Worm (Caenorhabditis elegans) whole organism, young adult: ENCODE data around the gene nhr-203.

ENCODE experiments used
- B0019.2 ChIP-seq: fragments of 200-800 bp; sonication (Bioruptor generic); conservative IDR thresholded peaks from 2 replicates; pipeline ENCODE4 v1.3.6; 2022; ENCODE audit warnings: missing genetic modification reagents, missing genetic modification characterization, missing compliant biosample characterization
- B0035.1 ChIP-seq: sonication (generic microtip); optimal IDR thresholded peaks from 2 replicates; lab custom pipeline; 2016; ENCODE audit warnings: missing genetic modification characterization, mild to moderate bottlenecking, missing compliant biosample characterization, missing genotype, missing genetic modification reagents
- B0261.1 ChIP-seq: sonication (generic microtip); optimal IDR thresholded peaks from 2 replicates; lab custom pipeline; 2016; ENCODE audit warnings: mild to moderate bottlenecking, missing genetic modification characterization, moderate library complexity, missing compliant biosample characterization
- F22D6.2 ChIP-seq: sonication (generic microtip); optimal IDR thresholded peaks from 2 replicates; lab custom pipeline; 2016; ENCODE audit warnings: mild to moderate bottlenecking, missing genetic modification characterization, missing compliant biosample characterization
- Y56A3A.18 ChIP-seq: fragments of 200-800 bp; sonication (Bioruptor generic); IDR thresholded peaks from 2 replicates; pipeline ENCODE4 v1.3.6; 2022; ENCODE audit warnings: missing genetic modification reagents, missing genetic modification characterization, missing compliant biosample characterization
- akir-1 ChIP-seq: fragments of 200-800 bp; sonication (Bioruptor generic); optimal IDR thresholded peaks from 2 replicates; lab custom pipeline; 2018; ENCODE audit warnings: mild to moderate bottlenecking, missing genetic modification characterization, moderate library complexity, missing compliant biosample characterization
- ama-1 ChIP-seq, 3 experiments: fragments of 150-350 bp in 1 of 3; sonication (generic microtip) in 2 of 3; optimal IDR thresholded peaks; 2 replicates each; lab custom pipeline; 2014 to 2018; ENCODE audit warnings: missing biosample characterization in 2 of 3, missing genetic modification characterization in 2 of 3, missing genetic modification reagents in 2 of 3
- aptf-2 ChIP-seq: fragments of 200-800 bp; sonication (Bioruptor generic); conservative IDR thresholded peaks from 2 replicates; pipeline ENCODE4 v1.3.6; 2022; ENCODE audit warnings: missing genetic modification reagents, missing genetic modification characterization, missing compliant biosample characterization
- atf-7 ChIP-seq: sonication (generic microtip); optimal IDR thresholded peaks from 2 replicates; lab custom pipeline; 2017; ENCODE audit warnings: mild to moderate bottlenecking, missing genetic modification characterization, missing compliant biosample characterization
- athp-1 ChIP-seq: sonication (generic microtip); optimal IDR thresholded peaks from 2 replicates; lab custom pipeline; 2017; ENCODE audit warnings: mild to moderate bottlenecking, missing genetic modification characterization, missing compliant biosample characterization
- attf-3 ChIP-seq: fragments of 200-800 bp; sonication (Bioruptor generic); conservative IDR thresholded peaks from 2 replicates; pipeline ENCODE4 v1.3.6; 2022; ENCODE audit warnings: missing genetic modification reagents, missing genetic modification characterization, missing compliant biosample characterization
- bed-1 ChIP-seq: fragments of 200-800 bp; sonication (Bioruptor generic); IDR thresholded peaks from 2 replicates; pipeline ENCODE4 v1.3.6; 2022; ENCODE audit warnings: missing genetic modification reagents, missing genetic modification characterization, missing compliant biosample characterization
- bed-2 ChIP-seq: fragments of 200-800 bp; sonication (Bioruptor generic); IDR thresholded peaks from 2 replicates; pipeline ENCODE4 v1.3.6; 2022; ENCODE audit warnings: missing genetic modification reagents, missing genetic modification characterization, missing compliant biosample characterization
- ceh-27 ChIP-seq: fragments of 200-800 bp; sonication (Bioruptor generic); optimal IDR thresholded peaks from 2 replicates; lab custom pipeline; 2018; ENCODE audit warnings: mild to moderate bottlenecking, missing genetic modification characterization, moderate library complexity, missing compliant biosample characterization
- ceh-79 ChIP-seq: sonication (generic microtip); optimal IDR thresholded peaks from 2 replicates; lab custom pipeline; 2017; ENCODE audit warnings: mild to moderate bottlenecking, missing genetic modification characterization, missing compliant biosample characterization
- ceh-91 ChIP-seq: fragments of 200-800 bp; sonication (Bioruptor generic); IDR thresholded peaks from 2 replicates; pipeline ENCODE4 v1.3.6; 2022; ENCODE audit warnings: missing genetic modification reagents, missing genetic modification characterization, missing compliant biosample characterization
- egrh-3 ChIP-seq: fragments of 200-800 bp; sonication (Bioruptor generic); IDR thresholded peaks from 2 replicates; pipeline ENCODE4 v1.3.6; 2022; ENCODE audit warnings: missing genetic modification reagents, missing genetic modification characterization, missing compliant biosample characterization
- hmg-1.2 ChIP-seq: fragments of 200-800 bp; sonication (Bioruptor generic); IDR thresholded peaks from 2 replicates; pipeline ENCODE4 v1.3.6; 2022; ENCODE audit warnings: missing genetic modification reagents, missing genetic modification characterization, missing compliant biosample characterization
- let-607 ChIP-seq, 2 experiments: fragments of 200-800 bp in 1 of 2; sonication (Bioruptor generic) in 1 of 2; sonication (generic microtip) in 1 of 2; optimal IDR thresholded peaks; 2 replicates each; lab custom pipeline; 2016 to 2018; ENCODE audit warnings: mild to moderate bottlenecking in 2 of 2, missing compliant biosample characterization in 2 of 2, missing genetic modification characterization in 2 of 2, moderate library complexity in 2 of 2, missing genotype in 1 of 2
- lin-26 ChIP-seq: fragments of 200-800 bp; sonication (Bioruptor generic); IDR thresholded peaks from 2 replicates; pipeline ENCODE4 v1.3.6; 2022; ENCODE audit warnings: missing genetic modification reagents, missing genetic modification characterization, missing compliant biosample characterization
- lin-54 ChIP-seq: fragments of 200-800 bp; sonication (Bioruptor generic); optimal IDR thresholded peaks from 2 replicates; lab custom pipeline; 2018; ENCODE audit warnings: mild to moderate bottlenecking, missing genetic modification characterization, missing compliant biosample characterization
- lsy-27 ChIP-seq: sonication (generic microtip); optimal IDR thresholded peaks from 2 replicates; lab custom pipeline; 2017; ENCODE audit warnings: missing genetic modification characterization, mild to moderate bottlenecking, missing compliant biosample characterization, antibody characterized with exemption, missing genotype, borderline replicate concordance; ENCODE audit not compliant: insufficient read depth
- madf-6 ChIP-seq: fragments of 200-800 bp; sonication (Bioruptor generic); IDR thresholded peaks from 2 replicates; pipeline ENCODE4 v1.3.6; 2022; ENCODE audit warnings: missing genetic modification reagents, missing genetic modification characterization, missing compliant biosample characterization
- nfya-1 ChIP-seq: sonication (generic microtip); optimal IDR thresholded peaks from 2 replicates; lab custom pipeline; 2017; ENCODE audit warnings: antibody characterized with exemption, missing compliant biosample characterization, missing genetic modification characterization, borderline replicate concordance; ENCODE audit not compliant: insufficient read depth
- nhr-179 ChIP-seq: sonication (generic microtip); optimal IDR thresholded peaks from 2 replicates; lab custom pipeline; 2016; ENCODE audit warnings: mild to moderate bottlenecking, missing genetic modification characterization, missing compliant biosample characterization
- nhr-80 ChIP-seq: sonication (generic microtip); optimal IDR thresholded peaks from 2 replicates; lab custom pipeline; 2016; ENCODE audit warnings: missing genetic modification characterization, missing compliant biosample characterization
- nhr-90 ChIP-seq: sonication (generic microtip); optimal IDR thresholded peaks from 2 replicates; lab custom pipeline; 2016; ENCODE audit warnings: missing genotype, mild to moderate bottlenecking, missing genetic modification characterization, missing compliant biosample characterization
- pbrm-1 ChIP-seq: fragments of 200-800 bp; sonication (Bioruptor generic); IDR thresholded peaks from 2 replicates; pipeline ENCODE4 v1.3.6; 2022; ENCODE audit warnings: missing genetic modification reagents, missing genetic modification characterization, missing compliant biosample characterization
- rcor-1 ChIP-seq: fragments of 200-800 bp; sonication (Bioruptor generic); IDR thresholded peaks from 2 replicates; pipeline ENCODE4 v1.3.6; 2022; ENCODE audit warnings: missing genetic modification reagents, missing genetic modification characterization, missing compliant biosample characterization
- rpc-1 ChIP-seq, 2 experiments: fragments of 150-350 bp in 1 of 2; sonication (generic microtip) in 1 of 2; optimal IDR thresholded peaks; 2 replicates each; lab custom pipeline; 2014 to 2018; ENCODE audit warnings: missing biosample characterization in 1 of 2, missing genetic modification characterization in 1 of 2, missing genetic modification reagents in 1 of 2, missing genotype in 1 of 2
- sdz-38 ChIP-seq: sonication (generic microtip); optimal IDR thresholded peaks from 2 replicates; lab custom pipeline; 2016; ENCODE audit warnings: missing genotype, missing genetic modification characterization, missing compliant biosample characterization
- snpc-4 ChIP-seq, 5 experiments: fragments of 150-350 bp in 1 of 5; sonication (generic microtip) in 4 of 5; optimal IDR thresholded peaks; 2 replicates each; lab custom pipeline; 2014 to 2018; ENCODE audit warnings: missing genetic modification characterization in 5 of 5, missing biosample characterization in 3 of 5, antibody characterized with exemption in 2 of 5, mild to moderate bottlenecking in 2 of 5, missing compliant biosample characterization in 2 of 5, missing genotype in 2 of 5, moderate library complexity in 2 of 5, missing genetic modification reagents in 1 of 5
- somi-1 ChIP-seq: fragments of 200-800 bp; sonication (Bioruptor generic); optimal IDR thresholded peaks from 2 replicates; lab custom pipeline; 2018; ENCODE audit warnings: mild to moderate bottlenecking, missing genetic modification characterization, missing compliant biosample characterization
- tlf-1 ChIP-seq: fragments of 200-800 bp; sonication (Bioruptor generic); optimal IDR thresholded peaks from 2 replicates; lab custom pipeline; 2018; ENCODE audit warnings: mild to moderate bottlenecking, missing genetic modification characterization, missing compliant biosample characterization
- unc-130 ChIP-seq: sonication (generic microtip); optimal IDR thresholded peaks from 2 replicates; lab custom pipeline; 2016; ENCODE audit warnings: missing genetic modification reagents, missing genetic modification characterization, missing compliant biosample characterization
- zfh-2 ChIP-seq: fragments of 200-800 bp; sonication (Bioruptor generic); conservative IDR thresholded peaks from 2 replicates; pipeline ENCODE4 v1.3.6; 2022; ENCODE audit warnings: missing genetic modification reagents, missing genetic modification characterization, missing compliant biosample characterization
- ztf-6 ChIP-seq: fragments of 200-800 bp; sonication (Bioruptor generic); IDR thresholded peaks from 2 replicates; pipeline ENCODE4 v1.3.6; 2022; ENCODE audit warnings: missing genetic modification reagents, missing genetic modification characterization, missing compliant biosample characterization

The nhr-203 gene

DNA sequence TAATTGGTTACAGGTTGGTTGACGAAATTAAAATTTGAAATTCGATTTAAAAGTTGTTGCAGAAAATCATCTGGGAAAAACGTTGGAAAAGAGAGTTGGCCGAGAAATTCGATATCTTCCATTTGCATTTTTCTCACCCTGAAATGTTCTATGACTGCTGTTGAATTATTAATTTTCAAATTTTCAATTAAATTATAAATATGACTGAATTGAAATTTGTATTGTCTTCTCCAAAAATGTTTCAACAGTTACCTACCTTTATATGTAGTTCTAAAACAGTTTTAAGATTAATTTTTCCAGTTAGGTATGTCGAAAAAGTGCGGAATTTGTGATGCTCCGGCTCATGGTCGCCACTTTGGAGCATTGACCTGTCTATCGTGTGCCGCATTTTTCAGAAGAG lies 27.1 kb downstream of the nhr-203 start, which contains the start of gene nhr-211:
Gene nhr-211, plus strand, starts transcription at position 301 of the 400 bp plus-strand sequence.
- TF ChIP-seq rcor-1 (GFP tag; lab: Robert Waterston, UW) (no peak), nhr-179 (tag; lab: Kevin White, UChicago) (no peak), nfya-1 (tag; lab: Kevin White, UChicago) (no peak), nhr-90 (tag; lab: Kevin White, UChicago) (no peak), aptf-2 (GFP tag; lab: Robert Waterston, UW) (no peak), ama-1 (optimal IDR thresholded peaks at IDR 0.05; lab: Kevin White, UChicago) (no peak), ama-1 (GFP tag; optimal IDR thresholded peaks at IDR 0.05; lab: Kevin White, UChicago) (no peak), lsy-27 (tag; lab: Kevin White, UChicago) (no peak), B0019.2 (GFP tag; lab: Robert Waterston, UW) (no peak), let-607 (tag; optimal IDR thresholded peaks at IDR 0.05; lab: Kevin White, UChicago) (no peak), ceh-79 (tag; lab: Kevin White, UChicago) (no peak), attf-3 (no peak), somi-1 (no peak), B0261.1 (no peak)

DNA sequence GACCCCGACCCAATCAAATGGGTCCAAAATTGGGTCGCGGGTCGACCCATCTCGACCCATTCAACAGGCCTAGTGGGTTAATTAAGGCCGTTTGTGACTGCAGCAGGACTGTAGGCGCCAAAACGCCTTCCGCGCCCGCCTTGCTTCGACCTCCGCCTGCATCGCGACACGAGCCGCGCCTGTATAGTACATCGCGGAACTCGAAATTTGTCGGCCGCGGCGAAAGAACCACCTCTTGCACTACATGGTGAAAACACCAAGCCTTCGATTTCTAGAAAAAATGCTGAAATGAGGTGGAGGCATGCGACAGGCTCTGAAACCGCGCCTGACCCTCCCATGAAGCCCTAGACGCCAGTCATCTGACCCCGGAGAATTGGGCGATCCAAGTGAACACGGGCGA lies 28.4 kb downstream of the nhr-203 start:
- TF ChIP-seq snpc-4 (GFP tag; optimal IDR thresholded peaks at IDR 0.05; lab: Kevin White, UChicago), result no peak
- peak in 2 of 4 experiments; percentile 57 to 72 for TF ChIP-seq snpc-4 (tag; optimal IDR thresholded peaks at IDR 0.05; lab: Kevin White, UChicago)
- no peak for TF ChIP-seq ceh-79 (tag; lab: Kevin White, UChicago)
- no peak for TF ChIP-seq ztf-6 (GFP tag; lab: Robert Waterston, UW)
- no peak for TF ChIP-seq lin-26
- TF ChIP-seq tlf-1 (GFP tag; lab: Kevin White, UChicago), result no peak
- no peak for TF ChIP-seq madf-6
- no peak for TF ChIP-seq ceh-91 (GFP tag; lab: Robert Waterston, UW)
- no peak for TF ChIP-seq F22D6.2 (tag; lab: Kevin White, UChicago)
- no peak for TF ChIP-seq athp-1 (tag; lab: Kevin White, UChicago)
- TF ChIP-seq B0261.1, result no peak
- no peak for TF ChIP-seq bed-2
- no peak for TF ChIP-seq egrh-3
- no peak for TF ChIP-seq atf-7
- TF ChIP-seq rpc-1 (optimal IDR thresholded peaks at IDR 0.05; lab: Kevin White, UChicago), result no peak
- no peak for TF ChIP-seq rpc-1 (tag; optimal IDR thresholded peaks at IDR 0.05; lab: Kevin White, UChicago)
- TF ChIP-seq pbrm-1, result no peak
- no peak for TF ChIP-seq Y56A3A.18 (GFP tag; lab: Robert Waterston, UW)
- TF ChIP-seq hmg-1.2 (GFP tag; lab: Robert Waterston, UW), result peak; percentile 13; the same call in 1 of the 2 replicates
- no peak for TF ChIP-seq B0035.1 (tag; lab: Kevin White, UChicago)
- TF ChIP-seq lin-54 (GFP tag; lab: Kevin White, UChicago), result no peak
- peak; percentile 58 for TF ChIP-seq zfh-2 (GFP tag; lab: Robert Waterston, UW)
- no peak for TF ChIP-seq ceh-27
- no peak for TF ChIP-seq bed-1 (GFP tag; lab: Robert Waterston, UW)
- no peak for TF ChIP-seq nhr-80 (tag; lab: Kevin White, UChicago)

ce11 chrV:489320-489719 lies 29.7 kb downstream of the nhr-203 start, which contains the start of gene nhr-106:
Gene nhr-106, plus strand, starts transcription at chrV:489620.
- TF ChIP-seq let-607 (tag; optimal IDR thresholded peaks at IDR 0.05; lab: Kevin White, UChicago) (no peak), sdz-38 (tag; lab: Kevin White, UChicago) (no peak), rpc-1 (optimal IDR thresholded peaks at IDR 0.05; lab: Kevin White, UChicago) (no peak), rpc-1 (tag; optimal IDR thresholded peaks at IDR 0.05; lab: Kevin White, UChicago) (no peak), unc-130 (no peak), akir-1 (no peak), tlf-1 (GFP tag; lab: Kevin White, UChicago) (no peak), nhr-90 (tag; lab: Kevin White, UChicago) (no peak), nhr-80 (tag; lab: Kevin White, UChicago) (peak; percentile 27)
